Fruit fly (Drosophila melanogaster) whole organism, embryonic: ENCODE measurements around the gene Sld5.

Experiments used
- B-H1 ChIP-seq: fragments of 200-800 bp; sonication (Bioruptor generic); IDR thresholded peaks from 3 replicates; pipeline ENCODE4 v1.3.6; 2022; ENCODE audit warnings: missing biosample characterization, missing genetic modification characterization
- B-H2 ChIP-seq: fragments of 200-800 bp; sonication (Bioruptor generic); optimal IDR thresholded peaks from 2 replicates; lab custom pipeline; 2018; ENCODE audit warnings: missing biosample characterization, mild to moderate bottlenecking, missing genetic modification characterization
- CG10274 ChIP-seq: fragments of 200-800 bp; sonication (Bioruptor generic); optimal IDR thresholded peaks from 3 replicates; lab custom pipeline; 2017; ENCODE audit warnings: missing biosample characterization, mild to moderate bottlenecking, missing genetic modification characterization
- CG10959 ChIP-seq: fragments of 200-800 bp; sonication (Bioruptor generic); IDR thresholded peaks from 2 replicates; pipeline ENCODE4 v1.3.6; 2022; ENCODE audit warnings: missing biosample characterization, missing genetic modification characterization
- CG14667 ChIP-seq: fragments of 200-800 bp; sonication (Bioruptor generic); IDR thresholded peaks from 2 replicates; pipeline ENCODE4 v1.3.6; 2022; ENCODE audit warnings: missing biosample characterization, missing genetic modification characterization
- CG1647 ChIP-seq: fragments of 200-800 bp; sonication (Bioruptor generic); optimal IDR thresholded peaks from 3 replicates; lab custom pipeline; 2016; ENCODE audit warnings: missing biosample characterization, missing genetic modification characterization
- CG17802 ChIP-seq: fragments of 200-800 bp; sonication (Bioruptor generic); optimal IDR thresholded peaks from 2 replicates; lab custom pipeline; 2018; ENCODE audit warnings: missing biosample characterization, mild to moderate bottlenecking, missing genetic modification characterization, moderate library complexity
- CG1792 ChIP-seq: fragments of 200-800 bp; sonication (Bioruptor generic); optimal IDR thresholded peaks from 2 replicates; lab custom pipeline; 2016; ENCODE audit warnings: missing biosample characterization, missing genetic modification characterization
- CG3163 ChIP-seq: fragments of 200-800 bp; sonication (Bioruptor generic); optimal IDR thresholded peaks from 3 replicates; lab custom pipeline; 2016; ENCODE audit warnings: missing biosample characterization, missing genetic modification characterization
- CG32772 ChIP-seq: fragments of 200-800 bp; sonication (Bioruptor generic); IDR thresholded peaks from 2 replicates; pipeline ENCODE4 v1.3.6; 2022; ENCODE audit warnings: missing biosample characterization, missing genetic modification characterization
- CG34376 ChIP-seq: fragments of 200-800 bp; sonication (Bioruptor generic); optimal IDR thresholded peaks from 2 replicates; lab custom pipeline; 2018; ENCODE audit warnings: missing biosample characterization, mild to moderate bottlenecking, missing genetic modification characterization
- CG3838 ChIP-seq: fragments of 200-800 bp; sonication (Bioruptor generic); optimal IDR thresholded peaks from 3 replicates; lab custom pipeline; 2016; ENCODE audit warnings: missing biosample characterization, missing genetic modification characterization
- CG42726 ChIP-seq: fragments of 200-800 bp; sonication (Bioruptor generic); IDR thresholded peaks from 2 replicates; pipeline ENCODE4 v1.3.6; 2022; ENCODE audit warnings: missing biosample characterization, missing genetic modification characterization; ENCODE audit not compliant: partially characterized antibody
- CG6765 ChIP-seq: fragments of 200-800 bp; sonication (Bioruptor generic); optimal IDR thresholded peaks from 3 replicates; lab custom pipeline; 2017; ENCODE audit warnings: missing biosample characterization, mild to moderate bottlenecking, missing genetic modification characterization
- CG8388 ChIP-seq: fragments of 200-800 bp; sonication (Bioruptor generic); optimal IDR thresholded peaks from 2 replicates; lab custom pipeline; 2019; ENCODE audit warnings: missing biosample characterization, mild to moderate bottlenecking, missing genetic modification characterization, moderate library complexity
- CG9609 ChIP-seq: fragments of 200-800 bp; sonication (Bioruptor generic); optimal IDR thresholded peaks from 3 replicates; lab custom pipeline; 2016; ENCODE audit warnings: missing biosample characterization, missing genetic modification characterization
- CG9817 ChIP-seq: fragments of 200-800 bp; sonication (Bioruptor generic); optimal IDR thresholded peaks from 2 replicates; lab custom pipeline; 2018; ENCODE audit warnings: missing biosample characterization, mild to moderate bottlenecking, missing genetic modification characterization, moderate library complexity
- D19A ChIP-seq: fragments of 200-800 bp; optimal IDR thresholded peaks from 3 replicates; lab custom pipeline; 2019; ENCODE audit warnings: missing biosample characterization, mild to moderate bottlenecking, missing genetic modification characterization, moderate library complexity
- Eip74EF ChIP-seq, 2 experiments: fragments of 200-800 bp in 1 of 2; fragments of >200 bp in 1 of 2; sonication (Bioruptor generic) in 1 of 2; optimal IDR thresholded peaks; 2 replicates each; lab custom pipeline; 2017 to 2019; ENCODE audit warnings: missing biosample characterization in 2 of 2, missing genetic modification characterization in 2 of 2, mild to moderate bottlenecking in 1 of 2, moderate library complexity in 1 of 2
- Elba2 ChIP-seq: fragments of 200-800 bp; sonication (Bioruptor generic); optimal IDR thresholded peaks from 3 replicates; lab custom pipeline; 2016; ENCODE audit warnings: missing biosample characterization, missing genetic modification characterization
- HmgD ChIP-seq: fragments of 200-800 bp; sonication (Bioruptor generic); optimal IDR thresholded peaks from 3 replicates; lab custom pipeline; 2016; ENCODE audit warnings: missing biosample characterization, missing genetic modification characterization
- HmgZ ChIP-seq: fragments of 200-800 bp; sonication (Bioruptor generic); optimal IDR thresholded peaks from 2 replicates; lab custom pipeline; 2018; ENCODE audit warnings: missing biosample characterization, mild to moderate bottlenecking, missing genetic modification characterization
- Lpt ChIP-seq: fragments of >200 bp; optimal IDR thresholded peaks from 2 replicates; lab custom pipeline; 2018; ENCODE audit warnings: missing biosample characterization, missing genetic modification characterization
- Med ChIP-seq: fragments of 200-800 bp; sonication (Bioruptor generic); peaks from one replicate; lab custom pipeline; 2016; ENCODE audit warnings: missing biosample characterization, missing genetic modification characterization, mild to moderate bottlenecking, inconsistent platforms, moderate library complexity
- Mes4 ChIP-seq: fragments of 200-800 bp; sonication (Bioruptor generic); optimal IDR thresholded peaks from 2 replicates; lab custom pipeline; 2016; ENCODE audit warnings: missing biosample characterization, missing genetic modification characterization
- NFAT ChIP-seq: fragments of 200-800 bp; sonication (Bioruptor generic); IDR thresholded peaks from 2 replicates; pipeline ENCODE4 v1.3.6; 2022; ENCODE audit warnings: missing biosample characterization, missing genetic modification characterization
- Nf-YB ChIP-seq: fragments of 200-800 bp; sonication (Bioruptor generic); optimal IDR thresholded peaks from 3 replicates; lab custom pipeline; 2019; ENCODE audit warnings: missing biosample characterization, mild to moderate bottlenecking, missing genetic modification characterization, moderate library complexity
- Pdp1 ChIP-seq, 2 experiments: fragments of 200-800 bp; sonication (Bioruptor generic); optimal IDR thresholded peaks; 3 replicates each; lab custom pipeline; 2016; ENCODE audit warnings: missing biosample characterization in 2 of 2, missing genetic modification characterization in 2 of 2, mild to moderate bottlenecking in 1 of 2, moderate library complexity in 1 of 2
- Ravus ChIP-seq: fragments of 200-800 bp; sonication (Bioruptor generic); IDR thresholded peaks from 2 replicates; pipeline ENCODE4 v1.3.6; 2022; ENCODE audit warnings: missing biosample characterization, missing genetic modification characterization
- Six4 ChIP-seq: fragments of 200-800 bp; sonication (Bioruptor generic); optimal IDR thresholded peaks from 2 replicates; lab custom pipeline; 2016; ENCODE audit warnings: missing biosample characterization, missing genetic modification characterization
- Sry-β ChIP-seq: fragments of 200-800 bp; sonication (Bioruptor generic); optimal IDR thresholded peaks from 2 replicates; lab custom pipeline; 2018; ENCODE audit warnings: missing biosample characterization, mild to moderate bottlenecking, missing genetic modification characterization, moderate library complexity
- Tbp ChIP-seq: fragments of >200 bp; optimal IDR thresholded peaks from 2 replicates; lab custom pipeline; 2018; ENCODE audit warnings: missing biosample characterization, missing genetic modification characterization
- ab ChIP-seq: fragments of 200-800 bp; sonication (Bioruptor generic); optimal IDR thresholded peaks from 2 replicates; lab custom pipeline; 2016; ENCODE audit warnings: missing biosample characterization, missing genetic modification characterization
- cas ChIP-seq: fragments of 200-800 bp; sonication (Bioruptor generic); IDR thresholded peaks from 2 replicates; pipeline ENCODE4 v1.3.6; 2022; ENCODE audit warnings: missing biosample characterization, missing genetic modification characterization
- ci ChIP-seq: fragments of 200-800 bp; sonication (Bioruptor generic); IDR thresholded peaks from 3 replicates; pipeline ENCODE4 v1.3.6; 2022; ENCODE audit warnings: missing biosample characterization, missing genetic modification characterization
- croc ChIP-seq: fragments of 200-800 bp; sonication (Bioruptor generic); conservative IDR thresholded peaks from 3 replicates; pipeline ENCODE4 v1.3.6; 2022; ENCODE audit warnings: missing biosample characterization, missing genetic modification characterization
- emc ChIP-seq: fragments of 200-800 bp; sonication (Bioruptor generic); optimal IDR thresholded peaks from 2 replicates; lab custom pipeline; 2016; ENCODE audit warnings: missing biosample characterization, missing genetic modification characterization
- exex ChIP-seq: fragments of 200-800 bp; sonication (Bioruptor generic); optimal IDR thresholded peaks from 4 replicates; lab custom pipeline; 2018; ENCODE audit warnings: missing biosample characterization, mild to moderate bottlenecking, missing genetic modification characterization, moderate library complexity
- ham ChIP-seq: fragments of 200-800 bp; sonication (Bioruptor generic); IDR thresholded peaks from 2 replicates; pipeline ENCODE4 v1.3.6; 2022; ENCODE audit warnings: missing biosample characterization, missing genetic modification characterization
- insv ChIP-seq, 2 experiments: fragments of 200-800 bp; sonication (Bioruptor generic); optimal IDR thresholded peaks; 3 replicates each; lab custom pipeline; 2016 to 2018; ENCODE audit warnings: missing biosample characterization in 2 of 2, missing genetic modification characterization in 2 of 2
- jing ChIP-seq: fragments of 200-800 bp; sonication (Bioruptor generic); optimal IDR thresholded peaks from 2 replicates; lab custom pipeline; 2018; ENCODE audit warnings: missing biosample characterization, mild to moderate bottlenecking, missing genetic modification characterization
- lmd ChIP-seq: fragments of 200-800 bp; sonication (Bioruptor generic); IDR thresholded peaks from 2 replicates; pipeline ENCODE4 v1.3.6; 2022; ENCODE audit warnings: missing biosample characterization, missing genetic modification characterization
- odd ChIP-seq: fragments of 200-800 bp; sonication (Bioruptor generic); optimal IDR thresholded peaks from 2 replicates; lab custom pipeline; 2017; ENCODE audit warnings: missing biosample characterization, mild to moderate bottlenecking, missing genetic modification characterization
- pum ChIP-seq: fragments of 200-800 bp; sonication (Bioruptor generic); optimal IDR thresholded peaks from 2 replicates; lab custom pipeline; 2016; ENCODE audit warnings: missing biosample characterization, missing genetic modification characterization
- rib ChIP-seq: fragments of 200-800 bp; sonication (Bioruptor generic); IDR thresholded peaks from 2 replicates; pipeline ENCODE4 v1.3.6; 2022; ENCODE audit warnings: missing biosample characterization, missing genetic modification characterization
- ro ChIP-seq: fragments of 200-800 bp; sonication (Bioruptor generic); IDR thresholded peaks from 2 replicates; pipeline ENCODE4 v1.3.6; 2022; ENCODE audit warnings: missing biosample characterization, missing genetic modification characterization
- run ChIP-seq: fragments of 200-800 bp; sonication (Bioruptor generic); optimal IDR thresholded peaks from 3 replicates; lab custom pipeline; 2018; ENCODE audit warnings: missing biosample characterization, mild to moderate bottlenecking, missing genetic modification characterization
- sug ChIP-seq: fragments of 200-800 bp; optimal IDR thresholded peaks from 2 replicates; lab custom pipeline; 2019; ENCODE audit warnings: missing biosample characterization, mild to moderate bottlenecking, missing genetic modification characterization, moderate library complexity
- tin ChIP-seq: fragments of 200-800 bp; sonication (Bioruptor generic); optimal IDR thresholded peaks from 3 replicates; lab custom pipeline; 2016; ENCODE audit warnings: missing biosample characterization, missing genetic modification characterization
- toy ChIP-seq: fragments of 200-800 bp; sonication (Bioruptor generic); IDR thresholded peaks from 2 replicates; pipeline ENCODE4 v1.3.6; 2022; ENCODE audit warnings: missing biosample characterization, missing genetic modification characterization
- vnd ChIP-seq: fragments of 200-800 bp; sonication (Bioruptor generic); IDR thresholded peaks from 3 replicates; pipeline ENCODE4 v1.3.6; 2022; ENCODE audit warnings: missing biosample characterization, missing genetic modification characterization; ENCODE audit not compliant: partially characterized antibody

The Sld5 gene

DNA sequence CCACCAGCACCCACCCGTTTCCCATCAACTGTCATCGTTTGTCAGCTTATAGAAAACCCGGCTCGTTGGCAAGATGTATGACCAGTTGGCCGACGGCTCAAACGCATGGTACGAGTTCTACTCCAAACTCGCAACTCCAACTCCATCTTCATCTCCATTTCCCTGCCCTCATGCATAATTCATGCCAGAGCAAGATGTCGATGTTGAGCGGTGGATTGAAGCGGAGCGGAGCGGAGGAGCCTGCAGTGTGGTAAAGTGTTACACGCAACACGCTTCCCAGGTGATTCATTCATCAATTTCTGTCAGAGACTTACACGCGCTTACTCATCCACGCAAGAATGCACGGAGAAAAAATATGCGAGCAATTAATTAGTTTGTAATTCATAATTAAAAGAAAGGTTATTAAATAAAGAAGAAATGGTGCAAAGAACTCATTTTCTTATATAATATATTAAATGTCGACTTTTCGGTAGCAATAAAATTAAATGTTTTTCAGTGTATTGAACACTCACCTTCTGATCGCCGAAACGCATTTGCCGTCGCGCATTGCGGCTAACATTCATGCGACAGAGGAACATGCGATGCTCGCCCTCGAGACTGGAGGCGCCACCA is 25.1 kb upstream of the Sld5 start (continued):
- TF ChIP-seq CG6765: no peak
- TF ChIP-seq CG32772 (GFP tag; lab: Robert Waterston, UW): no peak
- peak; percentile 3 for TF ChIP-seq Six4
- no peak for TF ChIP-seq Elba2 (GFP tag; lab: Kevin White, UChicago)
- TF ChIP-seq Tbp (GFP tag; lab: Kevin White, UChicago): no peak
- TF ChIP-seq CG1647: peak; percentile 4
- no peak for TF ChIP-seq emc (GFP tag; lab: Kevin White, UChicago)
- TF ChIP-seq ro (GFP tag; lab: Robert Waterston, UW): no peak
- TF ChIP-seq NFAT (GFP tag; lab: Robert Waterston, UW): no peak
- peak; percentile 60 for TF ChIP-seq D19A (tag; lab: Kevin White, UChicago)
- TF ChIP-seq cas (GFP tag; lab: Robert Waterston, UW): no peak
- no peak for TF ChIP-seq toy (GFP tag; lab: Robert Waterston, UW)
- TF ChIP-seq CG8388 (GFP tag; lab: Kevin White, UChicago): peak; percentile 54
- TF ChIP-seq Lpt: no peak
- no peak for TF ChIP-seq CG1792 (GFP tag; lab: Kevin White, UChicago)
- TF ChIP-seq CG17802 (tag; lab: Kevin White, UChicago): peak; percentile 8
- no peak for TF ChIP-seq Mes4
- no peak for TF ChIP-seq Ravus (GFP tag; lab: Robert Waterston, UW)
- peak; percentile 47; the same call in 1 of the 3 replicates for TF ChIP-seq B-H1
- TF ChIP-seq Eip74EF (GFP tag; optimal IDR thresholded peaks at IDR 0.05; lab: Kevin White, UChicago): peak in 1 of 2 experiments; percentile 47
- TF ChIP-seq ham (GFP tag; lab: Robert Waterston, UW): no peak
- peak; percentile 52; the same call in 2 of the 3 replicates for TF ChIP-seq croc (GFP tag; lab: Robert Waterston, UW)
- 0 out of 2 replicates have a peak, but pooled peaks have one; percentile 34 for TF ChIP-seq CG14667
- TF ChIP-seq B-H2 (GFP tag; lab: Kevin White, UChicago): no peak
- no peak for TF ChIP-seq CG42726 (GFP tag; lab: Robert Waterston, UW)
- TF ChIP-seq CG34376 (GFP tag; lab: Kevin White, UChicago): no peak
- no peak for TF ChIP-seq CG3163 (GFP tag; lab: Kevin White, UChicago)
- peak; percentile 77 for TF ChIP-seq ci (GFP tag; lab: Robert Waterston, UW)
- TF ChIP-seq CG3838 (GFP tag; lab: Kevin White, UChicago): no peak
- no peak for TF ChIP-seq CG9609
- TF ChIP-seq exex: no peak
- no peak for TF ChIP-seq rib (GFP tag; lab: Robert Waterston, UW)
- TF ChIP-seq CG10959 (GFP tag; lab: Robert Waterston, UW): peak; percentile 35; the same call in 1 of the 2 replicates
- no peak for TF ChIP-seq Med (GFP tag; lab: Kevin White, UChicago)
- TF ChIP-seq vnd (GFP tag; lab: Robert Waterston, UW): no peak
- no peak for TF ChIP-seq jing (GFP tag; lab: Kevin White, UChicago)
- no peak for TF ChIP-seq HmgZ (tag; lab: Kevin White, UChicago)
- no peak for TF ChIP-seq Sry-β (GFP tag; lab: Kevin White, UChicago)
- peak; percentile 32 for TF ChIP-seq Nf-YB
- no peak for TF ChIP-seq ab
- no peak for TF ChIP-seq insv (GFP tag; optimal IDR thresholded peaks at IDR 0.05; lab: Kevin White, UChicago)
- TF ChIP-seq run (tag; lab: Kevin White, UChicago): no peak
- TF ChIP-seq sug (tag; lab: Kevin White, UChicago): no peak
- no peak for TF ChIP-seq Pdp1 (GFP tag; optimal IDR thresholded peaks at IDR 0.05; lab: Kevin White, UChicago)
- peak; percentile 3 for TF ChIP-seq odd
- no peak for TF ChIP-seq HmgD
- TF ChIP-seq CG9817 (tag; lab: Kevin White, UChicago): no peak
- peak; percentile 33; the same call in 1 of the 2 replicates for TF ChIP-seq lmd (GFP tag; lab: Robert Waterston, UW)
- TF ChIP-seq CG10274 (GFP tag; lab: Kevin White, UChicago): no peak
- TF ChIP-seq tin (GFP tag; lab: Kevin White, UChicago): peak; percentile 45
- no peak for TF ChIP-seq pum (GFP tag; lab: Kevin White, UChicago)
